Worm (Caenorhabditis elegans): ENCODE results near the gene cpr-2.

ce11 chrV:16581061-16581460, 47.2 kb upstream of the cpr-2 start:
- TF ChIP-seq flt-1 (GFP tag; IDR thresholded peaks at IDR 0.05): no peak
- TF ChIP-seq ref-1 (GFP tag; conservative IDR thresholded peaks at IDR 0.05): no peak
- TF ChIP-seq klf-2 (GFP tag; conservative IDR thresholded peaks at IDR 0.05): no peak
- no peak for TF ChIP-seq tab-1 (GFP tag; IDR thresholded peaks at IDR 0.05)
- no peak for TF ChIP-seq cog-1 (tag; optimal IDR thresholded peaks at IDR 0.05)
- no peak for TF ChIP-seq ztf-23 (GFP tag; IDR thresholded peaks at IDR 0.05)
- TF ChIP-seq med-1 (GFP tag; optimal IDR thresholded peaks at IDR 0.05; ENCODE audit: insufficient read depth): no peak
- TF ChIP-seq ztf-29 (GFP tag; IDR thresholded peaks at IDR 0.05): no peak
- no peak for TF ChIP-seq T22C8.4 (GFP tag; IDR thresholded peaks at IDR 0.05)
